Worm (Caenorhabditis elegans): Measurements from ENCODE around the gene H03G16.5.

DNA sequence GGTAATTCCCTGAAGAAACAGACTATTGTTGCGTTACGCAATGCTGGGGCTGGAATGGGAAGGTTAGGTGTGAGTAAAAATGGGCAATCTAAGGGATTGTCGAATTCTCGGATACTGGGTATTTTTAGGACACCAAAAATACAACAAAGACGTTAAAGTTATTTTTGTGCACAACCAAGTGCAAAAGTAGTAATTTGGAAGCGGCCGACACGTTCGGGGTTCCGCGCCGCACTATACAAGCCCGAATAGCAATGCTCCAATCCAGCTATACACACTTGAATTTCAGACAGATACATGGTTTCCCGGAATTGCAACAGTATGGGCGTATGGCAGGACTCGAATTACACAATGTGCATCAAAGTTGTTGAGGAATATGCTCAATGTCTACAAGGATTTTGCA, 28.6 kb downstream of the H03G16.5 start:
- TF ChIP-seq ama-1 (optimal IDR thresholded peaks at IDR 0.05) (no peak), ceh-19 (GFP tag; optimal IDR thresholded peaks at IDR 0.05) (no peak), F13H6.1 (tag; optimal IDR thresholded peaks at IDR 0.05) (no peak)

Data from whole organism, late embryonic.